Worm (Caenorhabditis elegans): ENCODE measurements around the gene mksr-2.

mksr-2 gene

DNA sequence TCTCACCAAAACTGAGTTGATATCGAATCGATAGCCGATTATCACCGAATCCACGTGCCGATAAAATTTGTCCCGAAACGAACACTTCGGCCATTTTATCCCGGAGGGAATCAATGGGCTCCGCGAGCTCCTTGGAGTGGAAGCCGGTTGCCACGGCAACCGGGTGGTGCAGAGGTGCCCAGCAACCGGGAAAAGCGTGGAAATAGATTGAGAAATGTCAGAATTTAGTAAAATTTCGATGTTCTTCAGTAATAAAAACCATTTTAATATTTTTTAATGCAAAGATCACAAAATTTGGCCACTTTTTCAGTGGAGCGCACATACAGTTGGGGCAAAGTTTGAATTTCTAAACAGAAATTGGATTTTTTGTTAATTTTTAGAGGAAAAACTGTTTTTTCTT lies at the start of gene mksr-2:
Gene mksr-2 (minus strand): TSS at position 101 of the 400 bp plus-strand sequence.
- TF ChIP-seq ref-1 (GFP tag; conservative IDR thresholded peaks at IDR 0.05) (no peak), tab-1 (GFP tag; IDR thresholded peaks at IDR 0.05) (no peak), flt-1 (GFP tag; IDR thresholded peaks at IDR 0.05) (no peak), T22C8.4 (GFP tag; IDR thresholded peaks at IDR 0.05) (no peak), klf-2 (GFP tag; conservative IDR thresholded peaks at IDR 0.05) (no peak), ztf-29 (GFP tag; IDR thresholded peaks at IDR 0.05) (no peak), med-1 (GFP tag; optimal IDR thresholded peaks at IDR 0.05; ENCODE audit: insufficient read depth) (no peak), cog-1 (tag; optimal IDR thresholded peaks at IDR 0.05) (no peak), ztf-23 (GFP tag; IDR thresholded peaks at IDR 0.05) (no peak)

DNA sequence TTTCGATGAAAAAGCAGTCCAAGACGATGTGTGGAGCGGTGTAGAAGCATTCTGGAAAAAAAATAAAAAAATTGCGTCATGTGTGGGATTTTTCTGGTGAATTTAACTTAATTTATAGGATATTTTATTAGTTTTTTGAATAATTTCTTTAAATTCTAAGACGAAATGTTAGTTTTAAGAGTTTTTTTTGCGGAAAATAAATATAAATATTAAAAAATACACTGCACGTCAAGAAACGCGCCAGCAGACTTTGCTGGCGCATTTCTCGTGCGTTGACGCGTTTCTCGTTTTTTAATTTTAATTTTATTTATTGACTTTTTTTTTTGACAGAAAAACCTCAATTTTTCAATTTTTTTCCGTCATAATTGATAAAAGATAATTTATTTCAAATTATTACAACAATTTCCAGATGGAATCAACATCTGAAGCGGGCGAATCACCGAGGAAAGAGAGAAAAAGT lies 42.5 kb upstream of the mksr-2 start, which contains the start of the genes ppgn-1 and tftc-1:
Gene ppgn-1 (minus strand): TSS at position 51 of the 460 bp plus-strand sequence.
Gene tftc-1 (plus strand): TSS at position 410 of the 460 bp plus-strand sequence.
- TF ChIP-seq ztf-23 (GFP tag; IDR thresholded peaks at IDR 0.05) (no peak), ztf-29 (GFP tag; IDR thresholded peaks at IDR 0.05) (no peak), med-1 (GFP tag; optimal IDR thresholded peaks at IDR 0.05; ENCODE audit: insufficient read depth) (no peak), cog-1 (tag; optimal IDR thresholded peaks at IDR 0.05) (no peak), ref-1 (GFP tag; conservative IDR thresholded peaks at IDR 0.05) (no peak)

DNA sequence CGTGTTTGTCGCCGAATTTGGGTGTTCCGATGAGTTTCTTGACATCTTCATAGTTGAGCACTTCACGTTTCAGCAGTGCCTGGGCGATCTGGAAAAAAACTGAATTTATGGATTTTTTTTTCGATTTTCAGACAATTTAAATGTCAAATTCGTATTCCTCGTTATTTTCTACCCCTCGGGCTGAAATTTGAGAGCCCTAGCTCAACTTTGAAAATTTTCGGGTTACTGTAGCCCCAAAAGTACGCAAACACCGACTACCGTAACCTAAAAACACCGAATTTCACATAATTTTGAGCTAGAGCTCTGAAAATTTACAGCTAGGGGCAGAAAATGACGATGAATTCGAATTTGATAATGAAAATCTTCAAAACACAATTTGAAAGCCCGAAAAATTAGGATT lies 27.7 kb upstream of the mksr-2 start:
- TF ChIP-seq ref-1 (GFP tag; conservative IDR thresholded peaks at IDR 0.05) (no peak), ztf-29 (GFP tag; IDR thresholded peaks at IDR 0.05) (no peak), cog-1 (tag; optimal IDR thresholded peaks at IDR 0.05) (no peak), tab-1 (GFP tag; IDR thresholded peaks at IDR 0.05) (no peak), klf-2 (GFP tag; conservative IDR thresholded peaks at IDR 0.05) (no peak), flt-1 (GFP tag; IDR thresholded peaks at IDR 0.05) (no peak), T22C8.4 (GFP tag; IDR thresholded peaks at IDR 0.05) (no peak), ztf-23 (GFP tag; IDR thresholded peaks at IDR 0.05) (no peak), med-1 (GFP tag; optimal IDR thresholded peaks at IDR 0.05; ENCODE audit: insufficient read depth) (no peak)

- TF ChIP-seq ztf-23 (GFP tag; IDR thresholded peaks at IDR 0.05) (no peak), klf-2 (GFP tag; conservative IDR thresholded peaks at IDR 0.05) (no peak), flt-1 (GFP tag; IDR thresholded peaks at IDR 0.05) (no peak), cog-1 (tag; optimal IDR thresholded peaks at IDR 0.05) (no peak), ref-1 (GFP tag; conservative IDR thresholded peaks at IDR 0.05) (no peak), T22C8.4 (GFP tag; IDR thresholded peaks at IDR 0.05) (no peak)
Observed at ce11 chrIV:2329540-2329939, 23.2 kb upstream of the mksr-2 start, which contains the start of gene nhr-236. Gene nhr-236, minus strand, starts transcription at chrIV:2329640.

DNA sequence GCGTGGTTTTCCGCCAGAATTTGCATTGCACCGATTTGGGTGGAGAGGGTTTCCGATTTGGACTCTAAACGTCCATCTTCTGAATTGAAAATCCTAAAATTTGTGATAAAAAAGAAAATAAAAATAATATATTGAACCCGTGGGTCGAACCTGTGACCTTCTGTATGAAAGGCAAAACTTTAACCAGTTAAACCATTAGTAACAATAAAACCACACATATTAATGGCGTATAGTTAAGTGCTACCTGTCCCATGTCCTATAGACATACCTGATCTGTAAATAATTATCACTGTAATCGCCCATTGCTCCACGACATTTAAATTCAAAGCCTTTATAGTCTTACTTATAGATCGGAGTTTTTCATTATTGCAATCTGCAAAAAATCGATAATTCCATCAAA lies 21.0 kb upstream of the mksr-2 start:
- TF ChIP-seq T22C8.4 (GFP tag; IDR thresholded peaks at IDR 0.05) (no peak), ztf-29 (GFP tag; IDR thresholded peaks at IDR 0.05) (no peak), flt-1 (GFP tag; IDR thresholded peaks at IDR 0.05) (no peak), klf-2 (GFP tag; conservative IDR thresholded peaks at IDR 0.05) (no peak), ztf-23 (GFP tag; IDR thresholded peaks at IDR 0.05) (no peak), tab-1 (GFP tag; IDR thresholded peaks at IDR 0.05) (no peak), cog-1 (tag; optimal IDR thresholded peaks at IDR 0.05) (no peak), ref-1 (GFP tag; conservative IDR thresholded peaks at IDR 0.05) (no peak), med-1 (GFP tag; optimal IDR thresholded peaks at IDR 0.05; ENCODE audit: insufficient read depth) (no peak)

DNA sequence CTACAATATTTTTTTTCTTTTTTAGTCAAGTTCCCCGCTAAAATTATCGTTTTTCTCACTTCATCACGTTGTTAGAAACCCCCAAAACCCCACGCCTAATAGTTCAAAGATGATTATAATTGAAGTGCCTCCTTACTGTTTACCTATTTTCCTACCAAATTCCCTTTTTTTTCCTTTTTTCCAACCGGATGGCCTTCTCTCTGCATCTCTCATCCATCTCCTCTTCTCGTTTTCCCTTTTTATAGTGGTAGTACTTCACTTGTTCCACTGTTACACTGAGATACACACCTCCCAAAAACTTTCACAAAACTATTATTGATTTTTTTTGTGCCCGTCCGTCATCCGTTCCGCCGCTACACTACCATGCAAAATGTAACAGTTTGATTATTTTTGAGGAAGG lies 16.7 kb upstream of the mksr-2 start, which contains the start of gene nsy-4:
Gene nsy-4 (plus strand): TSS at position 274 of the 400 bp plus-strand sequence.
- TF ChIP-seq T22C8.4 (GFP tag; IDR thresholded peaks at IDR 0.05), result no peak
- no peak for TF ChIP-seq cog-1 (tag; optimal IDR thresholded peaks at IDR 0.05)
- no peak for TF ChIP-seq klf-2 (GFP tag; conservative IDR thresholded peaks at IDR 0.05)
- TF ChIP-seq med-1 (GFP tag; optimal IDR thresholded peaks at IDR 0.05; ENCODE audit: insufficient read depth), result no peak

- no peak for TF ChIP-seq cog-1 (tag; optimal IDR thresholded peaks at IDR 0.05)
- no peak for TF ChIP-seq ztf-29 (GFP tag; IDR thresholded peaks at IDR 0.05)
- no peak for TF ChIP-seq med-1 (GFP tag; optimal IDR thresholded peaks at IDR 0.05; ENCODE audit: insufficient read depth)
- TF ChIP-seq klf-2 (GFP tag; conservative IDR thresholded peaks at IDR 0.05), result no peak
- no peak for TF ChIP-seq ref-1 (GFP tag; conservative IDR thresholded peaks at IDR 0.05)
- TF ChIP-seq T22C8.4 (GFP tag; IDR thresholded peaks at IDR 0.05), result no peak
- no peak for TF ChIP-seq flt-1 (GFP tag; IDR thresholded peaks at IDR 0.05)
Observed at ce11 chrIV:2321546-2321945, 15.2 kb upstream of the mksr-2 start.

DNA sequence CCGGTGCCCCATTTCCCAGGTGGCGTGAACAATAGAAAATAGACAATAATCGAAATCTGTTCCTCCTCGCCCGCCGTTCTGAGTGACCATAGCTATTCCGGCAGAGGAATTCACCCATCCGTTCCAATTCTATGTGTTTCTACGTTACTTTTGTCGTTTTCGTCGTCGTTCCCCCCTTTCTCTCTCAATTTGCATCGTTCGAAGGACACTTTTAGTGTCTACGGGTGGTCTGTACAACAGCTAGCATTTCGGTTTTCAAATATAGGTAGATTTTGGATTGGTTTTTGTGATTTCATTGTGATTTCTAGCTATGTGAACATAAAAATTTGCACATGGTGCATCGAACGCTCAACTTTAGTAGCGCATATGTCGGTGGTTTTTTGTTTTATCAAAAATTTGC lies 13.7 kb upstream of the mksr-2 start:
- TF ChIP-seq ztf-29 (GFP tag; IDR thresholded peaks at IDR 0.05) (no peak), flt-1 (GFP tag; IDR thresholded peaks at IDR 0.05) (no peak), med-1 (GFP tag; optimal IDR thresholded peaks at IDR 0.05; ENCODE audit: insufficient read depth) (no peak), ztf-23 (GFP tag; IDR thresholded peaks at IDR 0.05) (no peak), T22C8.4 (GFP tag; IDR thresholded peaks at IDR 0.05) (no peak), klf-2 (GFP tag; conservative IDR thresholded peaks at IDR 0.05) (no peak), cog-1 (tag; optimal IDR thresholded peaks at IDR 0.05) (no peak), ref-1 (GFP tag; conservative IDR thresholded peaks at IDR 0.05) (no peak), tab-1 (GFP tag; IDR thresholded peaks at IDR 0.05) (no peak)

ce11 chrIV:2316796-2317195 lies 10.4 kb upstream of the mksr-2 start:
- TF ChIP-seq tab-1 (GFP tag; IDR thresholded peaks at IDR 0.05) (no peak), klf-2 (GFP tag; conservative IDR thresholded peaks at IDR 0.05) (no peak), ztf-23 (GFP tag; IDR thresholded peaks at IDR 0.05) (no peak), flt-1 (GFP tag; IDR thresholded peaks at IDR 0.05) (no peak), ref-1 (GFP tag; conservative IDR thresholded peaks at IDR 0.05) (no peak), med-1 (GFP tag; optimal IDR thresholded peaks at IDR 0.05; ENCODE audit: insufficient read depth) (no peak), cog-1 (tag; optimal IDR thresholded peaks at IDR 0.05) (no peak), T22C8.4 (GFP tag; IDR thresholded peaks at IDR 0.05) (no peak)

- TF ChIP-seq ref-1 (GFP tag; conservative IDR thresholded peaks at IDR 0.05) (no peak), tab-1 (GFP tag; IDR thresholded peaks at IDR 0.05) (no peak), T22C8.4 (GFP tag; IDR thresholded peaks at IDR 0.05) (no peak), ztf-29 (GFP tag; IDR thresholded peaks at IDR 0.05) (no peak)
Observed at ce11 chrIV:2316273-2316672, 9.9 kb upstream of the mksr-2 start, which contains the start of gene Y38F2AL.12. Gene Y38F2AL.12, plus strand, starts transcription at chrIV:2316573.
